Worm (Caenorhabditis elegans) whole organism, young adult: ENCODE data around the gene somi-1.

Experiments
- F55B11.4 ChIP-seq: sonication (generic microtip); optimal IDR thresholded peaks from 2 replicates; lab custom pipeline; 2016; ENCODE audit warnings: missing compliant biosample characterization, missing genetic modification characterization, borderline replicate concordance; ENCODE audit not compliant: insufficient read depth
- F57C9.4 ChIP-seq: sonication (generic microtip); optimal IDR thresholded peaks from 2 replicates; lab custom pipeline; 2017; ENCODE audit warnings: mild to moderate bottlenecking, missing genetic modification characterization, missing compliant biosample characterization
- attf-3 ChIP-seq: fragments of 200-800 bp; sonication (Bioruptor generic); conservative IDR thresholded peaks from 2 replicates; pipeline ENCODE4 v1.3.6; 2022; ENCODE audit warnings: missing genetic modification reagents, missing genetic modification characterization, missing compliant biosample characterization
- attf-6 ChIP-seq: fragments of 200-800 bp; sonication (Bioruptor generic); IDR thresholded peaks from 2 replicates; pipeline ENCODE4 v1.3.6; 2022; ENCODE audit warnings: missing genetic modification reagents, missing genetic modification characterization, missing compliant biosample characterization
- bed-1 ChIP-seq: fragments of 200-800 bp; sonication (Bioruptor generic); IDR thresholded peaks from 2 replicates; pipeline ENCODE4 v1.3.6; 2022; ENCODE audit warnings: missing genetic modification reagents, missing genetic modification characterization, missing compliant biosample characterization
- bed-2 ChIP-seq: fragments of 200-800 bp; sonication (Bioruptor generic); IDR thresholded peaks from 2 replicates; pipeline ENCODE4 v1.3.6; 2022; ENCODE audit warnings: missing genetic modification reagents, missing genetic modification characterization, missing compliant biosample characterization
- cebp-2 ChIP-seq: fragments of 200-800 bp; sonication (Bioruptor generic); IDR thresholded peaks from 2 replicates; pipeline ENCODE4 v1.3.6; 2022; ENCODE audit warnings: missing genetic modification characterization, missing compliant biosample characterization
- ceh-100 ChIP-seq: fragments of 200-800 bp; sonication (Bioruptor generic); IDR thresholded peaks from 2 replicates; pipeline ENCODE4 v1.3.6; 2022; ENCODE audit warnings: missing genetic modification reagents, missing genetic modification characterization, missing compliant biosample characterization
- dpl-1 ChIP-seq: fragments of 150-350 bp; optimal IDR thresholded peaks from 2 replicates; lab custom pipeline; 2014; ENCODE audit warnings: missing biosample characterization, missing genetic modification reagents, missing genetic modification characterization
- egrh-3 ChIP-seq: fragments of 200-800 bp; sonication (Bioruptor generic); IDR thresholded peaks from 2 replicates; pipeline ENCODE4 v1.3.6; 2022; ENCODE audit warnings: missing genetic modification reagents, missing genetic modification characterization, missing compliant biosample characterization
- ekl-4 ChIP-seq: fragments of 200-800 bp; sonication (Bioruptor generic); IDR thresholded peaks from 2 replicates; pipeline ENCODE4 v1.3.6; 2022; ENCODE audit warnings: missing genetic modification reagents, missing genetic modification characterization, missing compliant biosample characterization
- gei-17 ChIP-seq: fragments of 200-800 bp; sonication (Bioruptor generic); optimal IDR thresholded peaks from 2 replicates; lab custom pipeline; 2018; ENCODE audit warnings: mild to moderate bottlenecking, missing genetic modification characterization, missing compliant biosample characterization
- hmg-1.2 ChIP-seq: fragments of 200-800 bp; sonication (Bioruptor generic); IDR thresholded peaks from 2 replicates; pipeline ENCODE4 v1.3.6; 2022; ENCODE audit warnings: missing genetic modification reagents, missing genetic modification characterization, missing compliant biosample characterization
- hsf-1 ChIP-seq: fragments of 200-800 bp; sonication (Bioruptor generic); IDR thresholded peaks from 2 replicates; pipeline ENCODE4 v1.3.6; 2022; ENCODE audit warnings: missing genetic modification reagents, missing genetic modification characterization, missing compliant biosample characterization
- let-607 ChIP-seq, 2 experiments: fragments of 200-800 bp in 1 of 2; sonication (Bioruptor generic) in 1 of 2; sonication (generic microtip) in 1 of 2; optimal IDR thresholded peaks; 2 replicates each; lab custom pipeline; 2016 to 2018; ENCODE audit warnings: mild to moderate bottlenecking in 2 of 2, missing compliant biosample characterization in 2 of 2, missing genetic modification characterization in 2 of 2, moderate library complexity in 2 of 2, missing genotype in 1 of 2
- lin-26 ChIP-seq: fragments of 200-800 bp; sonication (Bioruptor generic); IDR thresholded peaks from 2 replicates; pipeline ENCODE4 v1.3.6; 2022; ENCODE audit warnings: missing genetic modification reagents, missing genetic modification characterization, missing compliant biosample characterization
- lir-1 ChIP-seq: fragments of 200-800 bp; sonication (Bioruptor generic); conservative IDR thresholded peaks from 2 replicates; pipeline ENCODE4 v1.3.6; 2022; ENCODE audit warnings: missing genetic modification reagents, missing genetic modification characterization, missing compliant biosample characterization
- lsy-27 ChIP-seq: sonication (generic microtip); optimal IDR thresholded peaks from 2 replicates; lab custom pipeline; 2017; ENCODE audit warnings: missing genetic modification characterization, mild to moderate bottlenecking, missing compliant biosample characterization, antibody characterized with exemption, missing genotype, borderline replicate concordance; ENCODE audit not compliant: insufficient read depth
- mel-28 ChIP-seq: sonication (generic microtip); optimal IDR thresholded peaks from 2 replicates; lab custom pipeline; 2016; ENCODE audit warnings: borderline replicate concordance, mild to moderate bottlenecking, missing genetic modification characterization, missing compliant biosample characterization
- mxl-1 ChIP-seq: sonication (generic microtip); optimal IDR thresholded peaks from 2 replicates; lab custom pipeline; 2016; ENCODE audit warnings: missing genetic modification characterization, missing compliant biosample characterization
- nfya-1 ChIP-seq: sonication (generic microtip); optimal IDR thresholded peaks from 2 replicates; lab custom pipeline; 2017; ENCODE audit warnings: antibody characterized with exemption, missing compliant biosample characterization, missing genetic modification characterization, borderline replicate concordance; ENCODE audit not compliant: insufficient read depth
- nhr-80 ChIP-seq: sonication (generic microtip); optimal IDR thresholded peaks from 2 replicates; lab custom pipeline; 2016; ENCODE audit warnings: missing genetic modification characterization, missing compliant biosample characterization
- rec-8 ChIP-seq, 2 experiments: sonication (generic microtip); optimal IDR thresholded peaks; 2 replicates each; lab custom pipeline; 2016; ENCODE audit warnings: mild to moderate bottlenecking in 2 of 2, missing genetic modification characterization in 2 of 2, missing genetic modification reagents in 2 of 2, missing genotype in 2 of 2, missing biosample characterization in 1 of 2, missing compliant biosample characterization in 1 of 2, moderate library complexity in 1 of 2
- rpc-1 ChIP-seq, 2 experiments: fragments of 150-350 bp in 1 of 2; sonication (generic microtip) in 1 of 2; optimal IDR thresholded peaks; 2 replicates each; lab custom pipeline; 2014 to 2018; ENCODE audit warnings: missing biosample characterization in 1 of 2, missing genetic modification characterization in 1 of 2, missing genetic modification reagents in 1 of 2, missing genotype in 1 of 2
- snpc-3.4 ChIP-seq: sonication (generic microtip); optimal IDR thresholded peaks from 2 replicates; lab custom pipeline; 2017; ENCODE audit warnings: missing genetic modification characterization, mild to moderate bottlenecking, missing compliant biosample characterization, antibody characterized with exemption, moderate library complexity, missing genotype, missing genetic modification reagents
- tlf-1 ChIP-seq: fragments of 200-800 bp; sonication (Bioruptor generic); optimal IDR thresholded peaks from 2 replicates; lab custom pipeline; 2018; ENCODE audit warnings: mild to moderate bottlenecking, missing genetic modification characterization, missing compliant biosample characterization
- unc-130 ChIP-seq: sonication (generic microtip); optimal IDR thresholded peaks from 2 replicates; lab custom pipeline; 2016; ENCODE audit warnings: missing genetic modification reagents, missing genetic modification characterization, missing compliant biosample characterization
- zfh-2 ChIP-seq: fragments of 200-800 bp; sonication (Bioruptor generic); conservative IDR thresholded peaks from 2 replicates; pipeline ENCODE4 v1.3.6; 2022; ENCODE audit warnings: missing genetic modification reagents, missing genetic modification characterization, missing compliant biosample characterization
- ztf-28 ChIP-seq: fragments of 200-800 bp; sonication (Bioruptor generic); IDR thresholded peaks from 2 replicates; pipeline ENCODE4 v1.3.6; 2022; ENCODE audit warnings: missing genetic modification reagents, missing genetic modification characterization, missing compliant biosample characterization
- ztf-3 ChIP-seq: fragments of 200-800 bp; sonication (Bioruptor generic); optimal IDR thresholded peaks from 2 replicates; lab custom pipeline; 2018; ENCODE audit warnings: mild to moderate bottlenecking, missing genetic modification characterization, missing compliant biosample characterization
- ztf-6 ChIP-seq: fragments of 200-800 bp; sonication (Bioruptor generic); IDR thresholded peaks from 2 replicates; pipeline ENCODE4 v1.3.6; 2022; ENCODE audit warnings: missing genetic modification reagents, missing genetic modification characterization, missing compliant biosample characterization

somi-1 gene

DNA sequence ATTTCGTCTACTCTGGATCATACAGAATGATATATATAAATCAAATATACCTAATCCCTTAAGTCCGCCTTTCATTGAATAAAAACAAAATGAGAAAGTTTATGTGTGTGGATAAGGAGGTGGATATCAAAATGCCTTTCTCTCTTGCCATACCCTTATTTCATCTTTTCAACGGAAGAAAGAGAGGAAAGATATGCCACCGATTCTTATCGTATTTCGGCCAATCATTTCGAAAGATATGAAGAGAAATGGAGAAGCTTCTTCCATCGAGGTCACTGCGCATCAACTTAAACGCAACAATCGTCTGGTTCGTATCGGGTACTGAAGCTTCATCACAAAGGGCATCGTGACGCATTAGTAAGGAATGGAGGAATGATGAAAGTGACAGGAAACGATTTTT, 22.1 kb upstream of the somi-1 start:
- TF ChIP-seq ztf-6 (GFP tag; lab: Robert Waterston, UW) (no peak), ztf-28 (GFP tag; lab: Robert Waterston, UW) (no peak), rpc-1 (optimal IDR thresholded peaks at IDR 0.05; lab: Kevin White, UChicago) (no peak), rpc-1 (tag; optimal IDR thresholded peaks at IDR 0.05; lab: Kevin White, UChicago) (no peak), F57C9.4 (tag; lab: Kevin White, UChicago) (no peak), egrh-3 (GFP tag; lab: Robert Waterston, UW) (no peak), F55B11.4 (tag; lab: Kevin White, UChicago) (no peak), ceh-100 (GFP tag; lab: Robert Waterston, UW) (no peak), gei-17 (GFP tag; lab: Kevin White, UChicago) (no peak), attf-3 (GFP tag; lab: Robert Waterston, UW) (no peak), nfya-1 (tag; lab: Kevin White, UChicago) (no peak), ekl-4 (GFP tag; lab: Robert Waterston, UW) (no peak), lsy-27 (tag; lab: Kevin White, UChicago) (no peak), hsf-1 (GFP tag; lab: Robert Waterston, UW) (no peak), dpl-1 (no peak)

DNA sequence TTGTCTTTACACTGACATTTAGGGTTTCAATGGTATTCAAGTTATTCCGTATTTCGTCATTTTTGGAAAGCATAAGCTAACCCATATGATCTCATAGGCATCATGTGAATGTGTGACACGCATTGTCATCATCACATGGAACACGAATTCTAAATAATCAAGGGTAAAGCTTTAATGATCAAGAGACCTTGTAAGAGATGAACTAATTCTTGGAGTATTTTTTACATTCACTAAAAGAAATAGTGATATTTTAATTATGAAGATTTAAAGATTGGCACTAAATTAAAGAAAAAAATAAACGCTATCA, 20.8 kb upstream of the somi-1 start:
- TF ChIP-seq mxl-1 (tag; lab: Kevin White, UChicago): no peak
- no peak for TF ChIP-seq nhr-80 (tag; lab: Kevin White, UChicago)
- TF ChIP-seq hmg-1.2 (GFP tag; lab: Robert Waterston, UW): no peak
- no peak for TF ChIP-seq ztf-3 (GFP tag; lab: Kevin White, UChicago)
- TF ChIP-seq bed-1 (GFP tag; lab: Robert Waterston, UW): no peak
- no peak for TF ChIP-seq lir-1
- TF ChIP-seq ceh-100 (GFP tag; lab: Robert Waterston, UW): no peak
- TF ChIP-seq snpc-3.4 (tag; lab: Kevin White, UChicago): no peak
- TF ChIP-seq attf-6 (GFP tag; lab: Robert Waterston, UW): no peak
- no peak for TF ChIP-seq lin-26 (GFP tag; lab: Robert Waterston, UW)
- TF ChIP-seq tlf-1: no peak
- no peak for TF ChIP-seq rec-8 (tag; optimal IDR thresholded peaks at IDR 0.05; lab: Kevin White, UChicago)
- no peak for TF ChIP-seq bed-2
- no peak for TF ChIP-seq cebp-2
- no peak for TF ChIP-seq let-607 (tag; optimal IDR thresholded peaks at IDR 0.05; lab: Kevin White, UChicago)

DNA sequence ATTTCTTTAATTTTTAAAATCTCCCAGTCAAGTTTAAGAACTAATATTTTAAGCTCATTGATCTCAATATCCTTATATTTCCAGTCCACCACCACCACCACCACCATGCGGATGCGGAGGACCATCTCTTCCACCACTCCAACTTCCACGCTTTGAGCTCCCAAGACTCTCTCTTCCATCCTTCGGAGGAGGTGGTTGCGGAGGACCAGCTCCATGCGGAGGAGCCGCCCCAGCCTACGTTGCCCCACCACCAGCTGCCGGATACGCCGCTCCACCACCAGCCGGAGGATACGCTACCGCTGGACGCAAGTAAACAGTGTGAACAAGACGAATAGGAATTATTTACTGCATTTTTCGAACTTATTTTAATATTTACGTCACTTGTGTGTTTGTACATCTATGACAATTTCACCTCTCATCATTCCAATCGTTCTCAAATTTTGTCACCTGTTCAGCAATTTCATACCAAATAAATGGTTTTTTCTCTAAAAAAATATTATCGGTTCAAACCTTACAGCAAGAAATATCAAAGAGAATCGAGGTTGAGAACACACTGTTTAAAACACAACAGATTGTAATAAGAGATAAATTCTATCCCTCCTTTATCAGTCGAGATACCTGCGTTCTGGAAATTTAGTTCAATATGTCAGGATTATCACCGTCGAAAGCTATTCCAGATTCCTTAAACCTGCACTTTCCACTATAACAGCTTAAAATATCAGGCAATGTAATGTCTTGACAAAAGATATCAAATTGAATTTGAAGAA, 20.2 kb upstream of the somi-1 start:
- TF ChIP-seq zfh-2 (peak; percentile 91), egrh-3 (GFP tag; lab: Robert Waterston, UW) (peak; percentile 87), mel-28 (tag; lab: Kevin White, UChicago) (no peak)

- TF ChIP-seq unc-130 (GFP tag; lab: Kevin White, UChicago) (no peak), ztf-28 (GFP tag; lab: Robert Waterston, UW) (0 out of 2 replicates have a peak, but pooled peaks have one; percentile 37)
These were observed 19.5 kb upstream of the somi-1 start, which contains the start of gene F53F1.4 for ce11 chrV:13410688-13411087. F53F1.4 (plus strand) TSS chrV:13411077.
